In genomic region chr3R:23872606-23873192, dm6 we compare ENCODE assay signal across 1 fruit fly cellular context.
TF ChIP-seq lines count a peak whose summit lies in the region.

No protein-coding gene starts in this region.

TF ChIP-seq in whole organism, embryonic, 481 proteins besides CTCF, POLR2A, EP300 and RAD21 (continued from another document and continues in another):
- no peak for TF ChIP-seq Nf-YA (GFP tag; IDR thresholded peaks at IDR 0.05; lab: Robert Waterston, UW)
- TF ChIP-seq CG16815 (GFP tag; optimal IDR thresholded peaks at IDR 0.05; lab: Kevin White, UChicago) = peak; percentile 8
- TF ChIP-seq sr (GFP tag; IDR thresholded peaks at IDR 0.05; lab: Robert Waterston, UW) = no peak
- no peak for TF ChIP-seq odd (GFP tag; optimal IDR thresholded peaks at IDR 0.05; lab: Kevin White, UChicago)
- peak in 1 of 2 experiments; percentile 14 for TF ChIP-seq Hr78 (GFP tag; optimal IDR thresholded peaks at IDR 0.05; lab: Kevin White, UChicago)
- TF ChIP-seq sc (optimal IDR thresholded peaks at IDR 0.05; lab: Kevin White, UChicago) = no peak
- peak; percentile 37 for TF ChIP-seq sc (GFP tag; optimal IDR thresholded peaks at IDR 0.05; lab: Kevin White, UChicago)
- no peak for TF ChIP-seq Hey (tag; optimal IDR thresholded peaks at IDR 0.05; lab: Kevin White, UChicago)
- no peak for TF ChIP-seq sna (GFP tag; IDR thresholded peaks at IDR 0.05; lab: Robert Waterston, UW; ENCODE audit: partially characterized antibody)
- no peak for TF ChIP-seq CG34224 (GFP tag; IDR thresholded peaks at IDR 0.05; lab: Robert Waterston, UW; ENCODE audit: partially characterized antibody)
- TF ChIP-seq CG43689 (GFP tag; IDR thresholded peaks at IDR 0.05; lab: Robert Waterston, UW) = no peak
- TF ChIP-seq az2 (GFP tag; optimal IDR thresholded peaks at IDR 0.05; lab: Kevin White, UChicago) = peak; percentile 34
- no peak for TF ChIP-seq CG13894 (tag; optimal IDR thresholded peaks at IDR 0.05; lab: Kevin White, UChicago)
- no peak for TF ChIP-seq CG18476 (GFP tag; optimal IDR thresholded peaks at IDR 0.05; lab: Kevin White, UChicago)
- no peak; the same call in 2 of the 3 replicates for TF ChIP-seq CG2199 (GFP tag; IDR thresholded peaks at IDR 0.05; lab: Robert Waterston, UW)
- TF ChIP-seq phol (tag; optimal IDR thresholded peaks at IDR 0.05; lab: Kevin White, UChicago) = peak; percentile 59
- no peak for TF ChIP-seq CG7271 (tag; optimal IDR thresholded peaks at IDR 0.05; lab: Kevin White, UChicago)
- TF ChIP-seq lbe (GFP tag; optimal IDR thresholded peaks at IDR 0.05; lab: Kevin White, UChicago) = peak; percentile 1
- peak; percentile 14 for TF ChIP-seq PHDP (tag; optimal IDR thresholded peaks at IDR 0.05; lab: Kevin White, UChicago)
- TF ChIP-seq Atf-2 (GFP tag; optimal IDR thresholded peaks at IDR 0.05; lab: Kevin White, UChicago) = peak; percentile 38
- TF ChIP-seq chm (GFP tag; IDR thresholded peaks at IDR 0.05; lab: Robert Waterston, UW) = 0 out of 2 replicates have a peak, but pooled peaks have one; percentile 14
- TF ChIP-seq trem (tag; optimal IDR thresholded peaks at IDR 0.05; lab: Kevin White, UChicago) = peak; percentile 17
- peak in 1 of 3 experiments; percentile 61 for TF ChIP-seq lola (GFP tag; optimal IDR thresholded peaks at IDR 0.05; lab: Kevin White, UChicago)
- peak; percentile 6 for TF ChIP-seq Atf3 (GFP tag; optimal IDR thresholded peaks at IDR 0.05; lab: Kevin White, UChicago)
- TF ChIP-seq hkb (optimal IDR thresholded peaks at IDR 0.05; lab: Kevin White, UChicago) = no peak
- TF ChIP-seq hkb (GFP tag; IDR thresholded peaks at IDR 0.05; lab: Robert Waterston, UW) = peak; percentile 30; the same call in 1 of the 2 replicates
- peak; percentile 25 for TF ChIP-seq CoRest (tag; optimal IDR thresholded peaks at IDR 0.05; lab: Kevin White, UChicago)
- TF ChIP-seq CG32532 (GFP tag; IDR thresholded peaks at IDR 0.05; lab: Robert Waterston, UW) = no peak
- no peak for TF ChIP-seq pb (GFP tag; optimal IDR thresholded peaks at IDR 0.05; lab: Kevin White, UChicago)
- peak; percentile 55 for TF ChIP-seq CG1603 (tag; optimal IDR thresholded peaks at IDR 0.05; lab: Kevin White, UChicago)
- TF ChIP-seq kah (GFP tag; optimal IDR thresholded peaks at IDR 0.05; lab: Kevin White, UChicago) = no peak
- TF ChIP-seq CG11560 (tag; IDR thresholded peaks at IDR 0.05; lab: Robert Waterston, UW) = no peak
- no peak for TF ChIP-seq CG15514 (GFP tag; optimal IDR thresholded peaks at IDR 0.05; lab: Kevin White, UChicago)
- TF ChIP-seq CG5180 (GFP tag; optimal IDR thresholded peaks at IDR 0.05; lab: Kevin White, UChicago) = no peak
- TF ChIP-seq dmrt11E (tag; optimal IDR thresholded peaks at IDR 0.05; lab: Kevin White, UChicago) = peak; percentile 58
- TF ChIP-seq Ssrp (tag; optimal IDR thresholded peaks at IDR 0.05; lab: Kevin White, UChicago) = peak; percentile 37
- peak; percentile 39 for TF ChIP-seq tin (GFP tag; optimal IDR thresholded peaks at IDR 0.05; lab: Kevin White, UChicago)
- TF ChIP-seq pan (optimal IDR thresholded peaks at IDR 0.05; lab: Kevin White, UChicago) = no peak
- TF ChIP-seq pan (GFP tag; optimal IDR thresholded peaks at IDR 0.05 in 1 of 2, IDR thresholded peaks at IDR 0.05 in 1 of 2) = no peak
- TF ChIP-seq Hmx (GFP tag; optimal IDR thresholded peaks at IDR 0.05; lab: Kevin White, UChicago) = no peak
- TF ChIP-seq Dfd (GFP tag; optimal IDR thresholded peaks at IDR 0.05; lab: Kevin White, UChicago) = no peak
- TF ChIP-seq Sox102F (GFP tag; optimal IDR thresholded peaks at IDR 0.05; lab: Kevin White, UChicago) = peak; percentile 66
- peak; percentile 25 for TF ChIP-seq CG13424 (tag; optimal IDR thresholded peaks at IDR 0.05; lab: Kevin White, UChicago)
- TF ChIP-seq Ada2b (GFP tag; IDR thresholded peaks at IDR 0.05; lab: Robert Waterston, UW) = no peak
- TF ChIP-seq CG10209 (GFP tag; optimal IDR thresholded peaks at IDR 0.05; lab: Kevin White, UChicago) = peak; percentile 43
- TF ChIP-seq cwo (GFP tag; optimal IDR thresholded peaks at IDR 0.05; lab: Kevin White, UChicago) = no peak
- TF ChIP-seq CG7839 (tag; optimal IDR thresholded peaks at IDR 0.05; lab: Kevin White, UChicago) = peak; percentile 31
- TF ChIP-seq CG31441 (GFP tag; IDR thresholded peaks at IDR 0.05; lab: Robert Waterston, UW) = peak; percentile 48
- peak; percentile 57 for TF ChIP-seq CG11504 (tag; optimal IDR thresholded peaks at IDR 0.05; lab: Kevin White, UChicago)
- peak; percentile 5 for TF ChIP-seq CG8281 (tag; optimal IDR thresholded peaks at IDR 0.05; lab: Kevin White, UChicago)
- no peak for TF ChIP-seq CG6175 (GFP tag; IDR thresholded peaks at IDR 0.05; lab: Robert Waterston, UW)
- TF ChIP-seq CG42726 (GFP tag; IDR thresholded peaks at IDR 0.05; lab: Robert Waterston, UW; ENCODE audit: partially characterized antibody) = no peak
- TF ChIP-seq HLH3B (GFP tag; IDR thresholded peaks at IDR 0.05; lab: Robert Waterston, UW) = peak; percentile 35; the same call in 1 of the 2 replicates
- no peak for TF ChIP-seq Dip3 (GFP tag; optimal IDR thresholded peaks at IDR 0.05; lab: Kevin White, UChicago)
- TF ChIP-seq CG15696 (tag; optimal IDR thresholded peaks at IDR 0.05; lab: Kevin White, UChicago) = peak; percentile 6
- 0 out of 3 replicates have a peak, but pooled peaks have one; percentile 17 for TF ChIP-seq tgo (GFP tag; IDR thresholded peaks at IDR 0.05; lab: Robert Waterston, UW)
- TF ChIP-seq Tbp (GFP tag; optimal IDR thresholded peaks at IDR 0.05; lab: Kevin White, UChicago) = no peak
- peak in 1 of 2 experiments; percentile 50 for TF ChIP-seq chif (GFP tag; optimal IDR thresholded peaks at IDR 0.05; lab: Kevin White, UChicago)
- peak; percentile 24 for TF ChIP-seq tap (tag; optimal IDR thresholded peaks at IDR 0.05; lab: Kevin White, UChicago)
- no peak for TF ChIP-seq Drgx (GFP tag; IDR thresholded peaks at IDR 0.05; lab: Robert Waterston, UW)
- TF ChIP-seq bbx (GFP tag; IDR thresholded peaks at IDR 0.05; lab: Robert Waterston, UW; ENCODE audit: partially characterized antibody) = no peak
- no peak for TF ChIP-seq CG4730 (GFP tag; IDR thresholded peaks at IDR 0.05; lab: Robert Waterston, UW)
- peak; percentile 36 for TF ChIP-seq CG14710 (tag; optimal IDR thresholded peaks at IDR 0.05; lab: Kevin White, UChicago)
- no peak for TF ChIP-seq CG7786 (GFP tag; optimal IDR thresholded peaks at IDR 0.05; lab: Kevin White, UChicago)
- TF ChIP-seq CG17802 (tag; optimal IDR thresholded peaks at IDR 0.05; lab: Kevin White, UChicago) = peak; percentile 6
- no peak for TF ChIP-seq maf-S (GFP tag; optimal IDR thresholded peaks at IDR 0.05; lab: Kevin White, UChicago)
- TF ChIP-seq dmrt99B (tag; optimal IDR thresholded peaks at IDR 0.05; lab: Kevin White, UChicago) = peak; percentile 53
- peak; percentile 4 for TF ChIP-seq CG33557 (GFP tag; optimal IDR thresholded peaks at IDR 0.05; lab: Kevin White, UChicago)
- peak; percentile 3 for TF ChIP-seq shn (GFP tag; optimal IDR thresholded peaks at IDR 0.05; lab: Kevin White, UChicago)
- TF ChIP-seq br (optimal IDR thresholded peaks at IDR 0.05; lab: Kevin White, UChicago) = no peak
- TF ChIP-seq CG17328 (GFP tag; IDR thresholded peaks at IDR 0.05; lab: Robert Waterston, UW) = peak; percentile 46; the same call in 1 of the 2 replicates
- no peak for TF ChIP-seq Mad (GFP tag; optimal IDR thresholded peaks at IDR 0.05; lab: Kevin White, UChicago)
- no peak for TF ChIP-seq CG15479 (GFP tag; optimal IDR thresholded peaks at IDR 0.05; lab: Kevin White, UChicago)
- TF ChIP-seq nerfin-2 (GFP tag; IDR thresholded peaks at IDR 0.05; lab: Robert Waterston, UW; ENCODE audit: partially characterized antibody) = no peak
- no peak for TF ChIP-seq CG5953 (GFP tag; IDR thresholded peaks at IDR 0.05; lab: Robert Waterston, UW)
- TF ChIP-seq ATbp (GFP tag; optimal IDR thresholded peaks at IDR 0.05; lab: Kevin White, UChicago) = peak; percentile 10
- peak; percentile 57 for TF ChIP-seq CG12391 (tag; optimal IDR thresholded peaks at IDR 0.05; lab: Kevin White, UChicago)
- TF ChIP-seq CG4617 (GFP tag; optimal IDR thresholded peaks at IDR 0.05; lab: Kevin White, UChicago; ENCODE audit: borderline replicate concordance) = no peak
- peak; percentile 8 for TF ChIP-seq unpg (GFP tag; optimal IDR thresholded peaks at IDR 0.05; lab: Kevin White, UChicago)
- peak; percentile 30 for TF ChIP-seq CG4820 (GFP tag; optimal IDR thresholded peaks at IDR 0.05; lab: Kevin White, UChicago)
- no peak for TF ChIP-seq CG34376 (GFP tag; optimal IDR thresholded peaks at IDR 0.05; lab: Kevin White, UChicago)
- TF ChIP-seq cad (GFP tag; optimal IDR thresholded peaks at IDR 0.05; lab: Kevin White, UChicago) = no peak
- TF ChIP-seq CG11247 (GFP tag; IDR thresholded peaks at IDR 0.05; lab: Robert Waterston, UW) = no peak
- TF ChIP-seq sens (GFP tag; lab: Kevin White, UChicago) = peak; percentile 94
- no peak for TF ChIP-seq CG6813 (GFP tag; optimal IDR thresholded peaks at IDR 0.05; lab: Kevin White, UChicago)
- no peak for TF ChIP-seq CG10147 (GFP tag; optimal IDR thresholded peaks at IDR 0.05; lab: Kevin White, UChicago)
- peak; percentile 74 for TF ChIP-seq lab (GFP tag; optimal IDR thresholded peaks at IDR 0.05; lab: Kevin White, UChicago)
- no peak for TF ChIP-seq hb (GFP tag; IDR thresholded peaks at IDR 0.05; lab: Robert Waterston, UW; ENCODE audit: partially characterized antibody)
- TF ChIP-seq eve (GFP tag; optimal IDR thresholded peaks at IDR 0.05; lab: Kevin White, UChicago) = peak in 1 of 2 experiments; percentile 80
- TF ChIP-seq HHEX (GFP tag; optimal IDR thresholded peaks at IDR 0.05; lab: Kevin White, UChicago) = peak; percentile 18
- TF ChIP-seq CG3726 (GFP tag; IDR thresholded peaks at IDR 0.05; lab: Robert Waterston, UW) = no peak
- TF ChIP-seq E2f1 (GFP tag; IDR thresholded peaks at IDR 0.05; lab: Robert Waterston, UW) = no peak
- peak; percentile 32 for TF ChIP-seq ewg (GFP tag; optimal IDR thresholded peaks at IDR 0.05; lab: Kevin White, UChicago)
- no peak for TF ChIP-seq sug (tag; optimal IDR thresholded peaks at IDR 0.05; lab: Kevin White, UChicago)
- no peak for TF ChIP-seq Scr (GFP tag; IDR thresholded peaks at IDR 0.05; lab: Robert Waterston, UW; ENCODE audit: partially characterized antibody)
- TF ChIP-seq exex (tag; optimal IDR thresholded peaks at IDR 0.05; lab: Kevin White, UChicago) = peak; percentile 31
- TF ChIP-seq Hr3 (GFP tag; optimal IDR thresholded peaks at IDR 0.05; lab: Kevin White, UChicago) = peak; percentile 33
- peak; percentile 17 for TF ChIP-seq Side (GFP tag; optimal IDR thresholded peaks at IDR 0.05; lab: Kevin White, UChicago)
- TF ChIP-seq CG12219 (GFP tag; optimal IDR thresholded peaks at IDR 0.05; lab: Kevin White, UChicago) = peak; percentile 11
- TF ChIP-seq en (GFP tag; optimal IDR thresholded peaks at IDR 0.05; lab: Kevin White, UChicago) = no peak
- TF ChIP-seq Abd-B (GFP tag; optimal IDR thresholded peaks at IDR 0.05; lab: Kevin White, UChicago) = peak; percentile 16
- peak; percentile 1 for TF ChIP-seq CG10462 (GFP tag; optimal IDR thresholded peaks at IDR 0.05; lab: Kevin White, UChicago)
- peak; percentile 65 for TF ChIP-seq nmo (GFP tag; optimal IDR thresholded peaks at IDR 0.05; lab: Kevin White, UChicago)
- TF ChIP-seq CG12769 (tag; optimal IDR thresholded peaks at IDR 0.05; lab: Kevin White, UChicago) = peak; percentile 22
- TF ChIP-seq CG12942 (GFP tag; optimal IDR thresholded peaks at IDR 0.05; lab: Kevin White, UChicago) = no peak
- peak; percentile 99 for TF ChIP-seq D19A (tag; optimal IDR thresholded peaks at IDR 0.05; lab: Kevin White, UChicago)
- TF ChIP-seq Ets97D (GFP tag; optimal IDR thresholded peaks at IDR 0.05; lab: Kevin White, UChicago) = no peak
- TF ChIP-seq Sox100B (GFP tag; optimal IDR thresholded peaks at IDR 0.05; lab: Kevin White, UChicago) = peak; percentile 37
- TF ChIP-seq Xbp1 (GFP tag; optimal IDR thresholded peaks at IDR 0.05; lab: Kevin White, UChicago) = peak; percentile 33
- TF ChIP-seq grn (GFP tag; optimal IDR thresholded peaks at IDR 0.05; lab: Kevin White, UChicago) = peak; percentile 89
- peak; percentile 53 for TF ChIP-seq gem (tag; optimal IDR thresholded peaks at IDR 0.05; lab: Kevin White, UChicago)
- peak; percentile 27 for TF ChIP-seq NC2β (GFP tag; optimal IDR thresholded peaks at IDR 0.05; lab: Kevin White, UChicago)
- TF ChIP-seq Optix (GFP tag; IDR thresholded peaks at IDR 0.05; lab: Robert Waterston, UW) = peak; percentile 37; the same call in 1 of the 3 replicates
- no peak for TF ChIP-seq CG32767 (GFP tag; IDR thresholded peaks at IDR 0.05; lab: Robert Waterston, UW)
- TF ChIP-seq ap (GFP tag; IDR thresholded peaks at IDR 0.05; lab: Robert Waterston, UW) = no peak
- no peak for TF ChIP-seq sqz (GFP tag; optimal IDR thresholded peaks at IDR 0.05; lab: Kevin White, UChicago)
- TF ChIP-seq nom (GFP tag; optimal IDR thresholded peaks at IDR 0.05; lab: Kevin White, UChicago) = no peak
- no peak for TF ChIP-seq eyg (GFP tag; optimal IDR thresholded peaks at IDR 0.05; lab: Kevin White, UChicago)
- peak; percentile 71 for TF ChIP-seq CG2712 (tag; optimal IDR thresholded peaks at IDR 0.05; lab: Kevin White, UChicago)
- TF ChIP-seq crc (GFP tag; optimal IDR thresholded peaks at IDR 0.05; lab: Kevin White, UChicago) = no peak
- TF ChIP-seq CG18262 (tag; optimal IDR thresholded peaks at IDR 0.05; lab: Kevin White, UChicago) = peak; percentile 65
- TF ChIP-seq bigmax (GFP tag; optimal IDR thresholded peaks at IDR 0.05; lab: Kevin White, UChicago) = no peak
- no peak for TF ChIP-seq Awh (GFP tag; IDR thresholded peaks at IDR 0.05; lab: Robert Waterston, UW)
- TF ChIP-seq CG12071 (GFP tag; optimal IDR thresholded peaks at IDR 0.05; lab: Kevin White, UChicago) = no peak
- TF ChIP-seq CG17385 (GFP tag; optimal IDR thresholded peaks at IDR 0.05; lab: Kevin White, UChicago) = no peak
- TF ChIP-seq CG15601 (tag; optimal IDR thresholded peaks at IDR 0.05; lab: Kevin White, UChicago) = peak; percentile 27
- no peak for TF ChIP-seq corto (GFP tag; optimal IDR thresholded peaks at IDR 0.05; lab: Kevin White, UChicago)
- peak; percentile 2 for TF ChIP-seq mirr (GFP tag; optimal IDR thresholded peaks at IDR 0.05; lab: Kevin White, UChicago)
- peak; percentile 51; the same call in 1 of the 3 replicates for TF ChIP-seq zfh1 (GFP tag; IDR thresholded peaks at IDR 0.05; lab: Robert Waterston, UW)
- no peak for TF ChIP-seq her (GFP tag; optimal IDR thresholded peaks at IDR 0.05; lab: Kevin White, UChicago)
- no peak for TF ChIP-seq CG11093 (GFP tag; IDR thresholded peaks at IDR 0.05; lab: Robert Waterston, UW)
- no peak for TF ChIP-seq CG17568 (GFP tag; optimal IDR thresholded peaks at IDR 0.05; lab: Kevin White, UChicago)
- TF ChIP-seq gt (GFP tag; IDR thresholded peaks at IDR 0.05; lab: Robert Waterston, UW) = no peak
- TF ChIP-seq Eip74EF (GFP tag; optimal IDR thresholded peaks at IDR 0.05; lab: Kevin White, UChicago) = no peak
